Fruit fly (Drosophila melanogaster) whole organism, embryonic: ENCODE measurements around the gene CG3040.

Experiments used
- Abd-B ChIP-seq: fragments of 200-800 bp; sonication (Bioruptor generic); optimal IDR thresholded peaks from 2 replicates; lab custom pipeline; 2018; ENCODE audit warnings: missing biosample characterization, mild to moderate bottlenecking, missing genetic modification characterization, moderate library complexity
- Atf-2 ChIP-seq: fragments of 200-800 bp; sonication (Bioruptor generic); optimal IDR thresholded peaks from 2 replicates; lab custom pipeline; 2016; ENCODE audit warnings: missing biosample characterization, missing genetic modification characterization
- Atf6 ChIP-seq: fragments of 200-800 bp; sonication (Bioruptor generic); IDR thresholded peaks from 2 replicates; pipeline ENCODE4 v1.3.6; 2022; ENCODE audit warnings: missing biosample characterization, missing genetic modification characterization
- BtbVII ChIP-seq: fragments of 200-800 bp; sonication (Bioruptor generic); optimal IDR thresholded peaks from 3 replicates; lab custom pipeline; 2017; ENCODE audit warnings: missing biosample characterization, mild to moderate bottlenecking, missing genetic modification characterization
- CG10462 ChIP-seq: fragments of 200-800 bp; sonication (Bioruptor generic); optimal IDR thresholded peaks from 2 replicates; lab custom pipeline; 2016; ENCODE audit warnings: missing biosample characterization, missing genetic modification characterization
- CG10654 ChIP-seq: fragments of 200-800 bp; sonication (Bioruptor generic); optimal IDR thresholded peaks from 2 replicates; lab custom pipeline; 2016; ENCODE audit warnings: missing biosample characterization, missing genetic modification characterization
- CG1233 ChIP-seq: fragments of 200-800 bp; sonication (Bioruptor generic); optimal IDR thresholded peaks from 4 replicates; lab custom pipeline; 2018; ENCODE audit warnings: missing biosample characterization, mild to moderate bottlenecking, missing genetic modification characterization
- CG13424 ChIP-seq: fragments of 200-800 bp; sonication (Bioruptor generic); optimal IDR thresholded peaks from 2 replicates; lab custom pipeline; 2019; ENCODE audit warnings: missing biosample characterization, mild to moderate bottlenecking, missing genetic modification characterization, moderate library complexity
- CG14860 ChIP-seq: fragments of 200-800 bp; sonication (Bioruptor generic); IDR thresholded peaks from 3 replicates; pipeline ENCODE4 v1.3.6; 2022; ENCODE audit warnings: missing biosample characterization, missing genetic modification characterization; ENCODE audit not compliant: partially characterized antibody
- CG1647 ChIP-seq: fragments of 200-800 bp; sonication (Bioruptor generic); optimal IDR thresholded peaks from 3 replicates; lab custom pipeline; 2016; ENCODE audit warnings: missing biosample characterization, missing genetic modification characterization
- CG18476 ChIP-seq: fragments of 200-800 bp; sonication (Bioruptor generic); optimal IDR thresholded peaks from 2 replicates; lab custom pipeline; 2016; ENCODE audit warnings: missing biosample characterization, mild to moderate bottlenecking, missing genetic modification characterization
- CG2199 ChIP-seq: fragments of 200-800 bp; sonication (Bioruptor generic); IDR thresholded peaks from 3 replicates; pipeline ENCODE4 v1.3.6; 2022; ENCODE audit warnings: missing biosample characterization, missing genetic modification characterization
- CG2712 ChIP-seq: fragments of 200-800 bp; optimal IDR thresholded peaks from 3 replicates; lab custom pipeline; 2019; ENCODE audit warnings: missing biosample characterization, mild to moderate bottlenecking, missing genetic modification characterization, moderate library complexity
- CG34422 ChIP-seq: fragments of 200-800 bp; sonication (Bioruptor generic); IDR thresholded peaks from 3 replicates; pipeline ENCODE4 v1.3.6; 2022; ENCODE audit warnings: missing biosample characterization, missing genetic modification characterization
- CG4328 ChIP-seq: fragments of 200-800 bp; sonication (Bioruptor generic); optimal IDR thresholded peaks from 3 replicates; lab custom pipeline; 2017; ENCODE audit warnings: missing biosample characterization, missing genetic modification reagents, missing genetic modification characterization
- CG4360 ChIP-seq: fragments of 200-800 bp; sonication (Bioruptor generic); IDR thresholded peaks from 2 replicates; pipeline ENCODE4 v1.3.6; 2022; ENCODE audit warnings: missing biosample characterization, missing genetic modification characterization
- CG4707 ChIP-seq: fragments of 200-800 bp; sonication (Bioruptor generic); optimal IDR thresholded peaks from 2 replicates; lab custom pipeline; 2018; ENCODE audit warnings: missing biosample characterization, mild to moderate bottlenecking, missing genetic modification characterization, moderate library complexity
- CG5953 ChIP-seq: fragments of 200-800 bp; sonication (Bioruptor generic); IDR thresholded peaks from 2 replicates; pipeline ENCODE4 v1.3.6; 2022; ENCODE audit warnings: missing biosample characterization, missing genetic modification characterization
- CG8281 ChIP-seq: fragments of 200-800 bp; sonication (Bioruptor generic); optimal IDR thresholded peaks from 2 replicates; lab custom pipeline; 2018; ENCODE audit warnings: missing biosample characterization, mild to moderate bottlenecking, missing genetic modification characterization, moderate library complexity
- CG8290 ChIP-seq, 3 experiments: fragments of 200-800 bp; sonication (Bioruptor generic); optimal IDR thresholded peaks; 2 replicates each; lab custom pipeline; 2016 to 2019; ENCODE audit warnings: missing biosample characterization in 3 of 3, missing genetic modification characterization in 3 of 3, mild to moderate bottlenecking in 2 of 3, moderate library complexity in 1 of 3
- CG8359 ChIP-seq: fragments of 200-800 bp; sonication (Bioruptor generic); optimal IDR thresholded peaks from 2 replicates; lab custom pipeline; 2017; ENCODE audit warnings: missing biosample characterization, mild to moderate bottlenecking, missing genetic modification characterization, borderline replicate concordance
- CTCF ChIP-seq: fragments of 200-800 bp; sonication (Bioruptor generic); optimal IDR thresholded peaks from 2 replicates; lab custom pipeline; 2017; ENCODE audit warnings: missing biosample characterization, mild to moderate bottlenecking, missing genetic modification characterization, moderate library complexity
- CkIIα-i1 ChIP-seq: fragments of 200-800 bp; sonication (Bioruptor generic); IDR thresholded peaks from 2 replicates; pipeline ENCODE4 v1.3.6; 2022; ENCODE audit warnings: missing biosample characterization, missing genetic modification characterization
- Deaf1 ChIP-seq: fragments of 200-800 bp; optimal IDR thresholded peaks from 3 replicates; lab custom pipeline; 2019; ENCODE audit warnings: missing biosample characterization, mild to moderate bottlenecking, missing genetic modification characterization, moderate library complexity
- Doc3 ChIP-seq: fragments of 200-800 bp; sonication (Bioruptor generic); IDR thresholded peaks from 3 replicates; pipeline ENCODE4 v1.3.6; 2022; ENCODE audit warnings: missing biosample characterization, missing genetic modification characterization; ENCODE audit not compliant: partially characterized antibody
- Elba2 ChIP-seq: fragments of 200-800 bp; sonication (Bioruptor generic); optimal IDR thresholded peaks from 3 replicates; lab custom pipeline; 2016; ENCODE audit warnings: missing biosample characterization, missing genetic modification characterization
- HLHmδ ChIP-seq: fragments of 200-800 bp; sonication (Bioruptor generic); optimal IDR thresholded peaks from 2 replicates; lab custom pipeline; 2018; ENCODE audit warnings: missing biosample characterization, mild to moderate bottlenecking, missing genetic modification characterization, moderate library complexity
- Kr ChIP-seq: fragments of 200-800 bp; sonication (Bioruptor generic); optimal IDR thresholded peaks from 2 replicates; lab custom pipeline; 2017; ENCODE audit warnings: missing biosample characterization, mild to moderate bottlenecking, missing genetic modification characterization
- NK7.1 ChIP-seq: fragments of 200-800 bp; sonication (Bioruptor generic); optimal IDR thresholded peaks from 3 replicates; lab custom pipeline; 2016; ENCODE audit warnings: missing biosample characterization, missing genetic modification characterization
- Nf-YA ChIP-seq: fragments of 200-800 bp; sonication (Bioruptor generic); IDR thresholded peaks from 2 replicates; pipeline ENCODE4 v1.3.6; 2022; ENCODE audit warnings: missing biosample characterization, missing genetic modification characterization
- Oaz ChIP-seq: fragments of 200-800 bp; sonication (Bioruptor generic); IDR thresholded peaks from 2 replicates; pipeline ENCODE4 v1.3.6; 2022; ENCODE audit warnings: missing biosample characterization, missing genetic modification characterization
- Pdp1 ChIP-seq, 2 experiments: fragments of 200-800 bp; sonication (Bioruptor generic); optimal IDR thresholded peaks; 3 replicates each; lab custom pipeline; 2016; ENCODE audit warnings: missing biosample characterization in 2 of 2, missing genetic modification characterization in 2 of 2, mild to moderate bottlenecking in 1 of 2, moderate library complexity in 1 of 2
- Sry-β ChIP-seq: fragments of 200-800 bp; sonication (Bioruptor generic); optimal IDR thresholded peaks from 2 replicates; lab custom pipeline; 2018; ENCODE audit warnings: missing biosample characterization, mild to moderate bottlenecking, missing genetic modification characterization, moderate library complexity
- Ssrp ChIP-seq: fragments of 200-800 bp; sonication (Bioruptor generic); optimal IDR thresholded peaks from 2 replicates; lab custom pipeline; 2018; ENCODE audit warnings: missing biosample characterization, mild to moderate bottlenecking, missing genetic modification characterization, moderate library complexity
- Trl ChIP-seq, 3 experiments: fragments of >200 bp in 2 of 3; fragments of 200-800 bp in 1 of 3; sonication (Bioruptor generic) in 1 of 3; optimal IDR thresholded peaks; 2 replicates in 1 of 3; 3 replicates in 2 of 3; lab custom pipeline; 2016 to 2017; ENCODE audit warnings: missing biosample characterization in 1 of 3, missing genetic modification characterization in 1 of 3
- aop ChIP-seq: fragments of 200-800 bp; sonication (Bioruptor generic); IDR thresholded peaks from 2 replicates; pipeline ENCODE4 v1.3.6; 2022; ENCODE audit warnings: missing biosample characterization, missing genetic modification characterization
- ara ChIP-seq: fragments of 200-800 bp; sonication (Bioruptor generic); IDR thresholded peaks from 2 replicates; pipeline ENCODE4 v1.3.6; 2022; ENCODE audit warnings: missing biosample characterization, missing genetic modification characterization
- da ChIP-seq: fragments of 200-800 bp; sonication (Bioruptor generic); optimal IDR thresholded peaks from 2 replicates; lab custom pipeline; 2016; ENCODE audit warnings: missing biosample characterization, missing genetic modification characterization
- eyg ChIP-seq: fragments of 200-800 bp; sonication (Bioruptor generic); optimal IDR thresholded peaks from 3 replicates; lab custom pipeline; 2016; ENCODE audit warnings: missing biosample characterization, missing genetic modification characterization
- fu2 ChIP-seq: fragments of 200-800 bp; sonication (Bioruptor generic); optimal IDR thresholded peaks from 2 replicates; lab custom pipeline; 2016; ENCODE audit warnings: missing biosample characterization, missing genetic modification characterization
- h ChIP-seq: fragments of >200 bp; optimal IDR thresholded peaks from 2 replicates; lab custom pipeline; 2017
- hth ChIP-seq: fragments of >200 bp; optimal IDR thresholded peaks from 2 replicates; lab custom pipeline; 2017; ENCODE audit warnings: inconsistent platforms
- kni ChIP-seq: fragments of 200-800 bp; sonication (Bioruptor generic); optimal IDR thresholded peaks from 3 replicates; lab custom pipeline; 2017; ENCODE audit warnings: mild to moderate bottlenecking, missing biosample characterization, missing genetic modification reagents, missing genetic modification characterization
- knrl ChIP-seq: fragments of 200-800 bp; sonication (Bioruptor generic); IDR thresholded peaks from 3 replicates; pipeline ENCODE4 v1.3.6; 2022; ENCODE audit warnings: missing biosample characterization, missing genetic modification characterization; ENCODE audit not compliant: partially characterized antibody
- luna ChIP-seq: fragments of 200-800 bp; sonication (Bioruptor generic); optimal IDR thresholded peaks from 2 replicates; lab custom pipeline; 2016; ENCODE audit warnings: missing biosample characterization, missing genetic modification characterization
- mld ChIP-seq: fragments of 200-800 bp; sonication (Bioruptor generic); IDR thresholded peaks from 3 replicates; pipeline ENCODE4 v1.3.6; 2022; ENCODE audit warnings: missing biosample characterization, missing genetic modification characterization; ENCODE audit not compliant: partially characterized antibody
- otp ChIP-seq: fragments of 200-800 bp; sonication (Bioruptor generic); IDR thresholded peaks from 3 replicates; pipeline ENCODE4, ENCODE4 v1.3.6; 2022; ENCODE audit warnings: missing biosample characterization, missing genetic modification characterization
- pros ChIP-seq: fragments of 200-800 bp; sonication (Bioruptor generic); optimal IDR thresholded peaks from 3 replicates; lab custom pipeline; 2019; ENCODE audit warnings: missing biosample characterization, mild to moderate bottlenecking, missing genetic modification characterization, moderate library complexity
- tio ChIP-seq: fragments of 200-800 bp; sonication (Bioruptor generic); optimal IDR thresholded peaks from 2 replicates; lab custom pipeline; 2017; ENCODE audit warnings: missing biosample characterization, missing genetic modification characterization, inconsistent platforms
- yki ChIP-seq: fragments of >200 bp; optimal IDR thresholded peaks from 3 replicates; lab custom pipeline; 2018

CG3040 gene

dm6 chrX:6985980-6986827, 13.0 kb upstream of the CG3040 start, which contains the start of gene bou (continued):
- TF ChIP-seq kni (GFP tag; lab: Kevin White, UChicago) (peak; percentile 74), knrl (GFP tag; lab: Robert Waterston, UW) (no peak), CG1647 (no peak), Nf-YA (GFP tag; lab: Robert Waterston, UW) (no peak), Kr (GFP tag; lab: Kevin White, UChicago) (no peak), CG4707 (GFP tag; lab: Kevin White, UChicago) (no peak), CG13424 (tag; lab: Kevin White, UChicago) (no peak), yki (lab: Kevin White, UChicago) (no peak), CTCF (GFP tag; lab: Kevin White, UChicago) (no peak), HLHmδ (GFP tag; lab: Kevin White, UChicago) (no peak), aop (no peak), CG8359 (GFP tag; lab: Kevin White, UChicago) (no peak), NK7.1 (GFP tag; lab: Kevin White, UChicago) (no peak), CG1233 (GFP tag; lab: Kevin White, UChicago) (no peak), ara (GFP tag; lab: Robert Waterston, UW) (0 out of 2 replicates have a peak, but pooled peaks have one; percentile 27), CG34422 (GFP tag; lab: Robert Waterston, UW) (0 out of 3 replicates have a peak, but pooled peaks have one; percentile 7), Atf6 (GFP tag; lab: Robert Waterston, UW) (no peak), Elba2 (GFP tag; lab: Kevin White, UChicago) (no peak), fu2 (no peak), Oaz (GFP tag; lab: Robert Waterston, UW) (no peak), CG10462 (GFP tag; lab: Kevin White, UChicago) (no peak), hth (lab: Kevin White, UChicago) (no peak), BtbVII (GFP tag; lab: Kevin White, UChicago) (no peak), Doc3 (GFP tag; lab: Robert Waterston, UW) (no peak), tio (GFP tag; lab: Kevin White, UChicago) (no peak), Atf-2 (GFP tag; lab: Kevin White, UChicago) (no peak), CG18476 (no peak), CG5953 (GFP tag; lab: Robert Waterston, UW) (no peak), Pdp1 (GFP tag; optimal IDR thresholded peaks at IDR 0.05; lab: Kevin White, UChicago) (peak in 1 of 2 experiments; percentile 72), mld (GFP tag; lab: Robert Waterston, UW) (no peak), Trl (optimal IDR thresholded peaks at IDR 0.05; lab: Kevin White, UChicago) (peak; percentile 60 to 70), Trl (GFP tag; optimal IDR thresholded peaks at IDR 0.05; lab: Kevin White, UChicago) (no peak), CG2712 (no peak), pros (GFP tag; lab: Kevin White, UChicago) (no peak), Sry-β (GFP tag; lab: Kevin White, UChicago) (peak; percentile 90), da (GFP tag; lab: Kevin White, UChicago) (no peak), CG10654 (GFP tag; lab: Kevin White, UChicago) (no peak), h (lab: Kevin White, UChicago) (no peak), eyg (GFP tag; lab: Kevin White, UChicago) (no peak), CkIIα-i1 (GFP tag; lab: Robert Waterston, UW) (no peak), Deaf1 (tag; lab: Kevin White, UChicago) (peak; percentile 5), otp (GFP tag; lab: Robert Waterston, UW) (no peak), Ssrp (tag; lab: Kevin White, UChicago) (no peak), CG8290 (GFP tag; optimal IDR thresholded peaks at IDR 0.05; lab: Kevin White, UChicago) (no peak), CG8290 (tag; optimal IDR thresholded peaks at IDR 0.05; lab: Kevin White, UChicago) (peak in 1 of 2 experiments; percentile 18), luna (GFP tag; lab: Kevin White, UChicago) (no peak), CG14860 (GFP tag; lab: Robert Waterston, UW) (no peak), Abd-B (GFP tag; lab: Kevin White, UChicago) (no peak), CG4360 (GFP tag; lab: Robert Waterston, UW) (no peak), CG2199 (0 out of 3 replicates have a peak, but pooled peaks have one; percentile 71), CG8281 (tag; lab: Kevin White, UChicago) (no peak), CG4328 (GFP tag; lab: Kevin White, UChicago) (no peak)
